In genomic region chr3L:4122185-4122767, dm6 we compare ENCODE assay signal across 1 fruit fly cellular context.
TF ChIP-seq lines count a peak whose summit lies in the region.

Gene Chd64, minus strand, starts transcription at chr3L:4122388.

TF ChIP-seq in whole organism, embryonic, 481 proteins besides CTCF, POLR2A, EP300 and RAD21 (continued from another document):
- peak; percentile 81 for TF ChIP-seq exex (tag; optimal IDR thresholded peaks at IDR 0.05; lab: Kevin White, UChicago)
- no peak for TF ChIP-seq CG2875 (GFP tag; optimal IDR thresholded peaks at IDR 0.05; lab: Kevin White, UChicago)
- peak; percentile 34 for TF ChIP-seq kay (GFP tag; optimal IDR thresholded peaks at IDR 0.05; lab: Kevin White, UChicago)
- TF ChIP-seq crol (GFP tag; IDR thresholded peaks at IDR 0.05; lab: Robert Waterston, UW): no peak; the same call in 1 of the 2 replicates
- peak; percentile 43 for TF ChIP-seq ftz-f1 (GFP tag; optimal IDR thresholded peaks at IDR 0.05; lab: Kevin White, UChicago)
- no peak for TF ChIP-seq Poxn (GFP tag; IDR thresholded peaks at IDR 0.05; lab: Robert Waterston, UW)
- no peak for TF ChIP-seq Hr39 (optimal IDR thresholded peaks at IDR 0.05; lab: Kevin White, UChicago)
- 0 out of 3 replicates have a peak, but pooled peaks have one; percentile 9 for TF ChIP-seq otp (GFP tag; IDR thresholded peaks at IDR 0.05; lab: Robert Waterston, UW)
- no peak for TF ChIP-seq Mad (GFP tag; optimal IDR thresholded peaks at IDR 0.05; lab: Kevin White, UChicago)
- TF ChIP-seq CG8359 (GFP tag; optimal IDR thresholded peaks at IDR 0.05; lab: Kevin White, UChicago; ENCODE audit: borderline replicate concordance): no peak
- TF ChIP-seq Hand (GFP tag; optimal IDR thresholded peaks at IDR 0.05; lab: Kevin White, UChicago): peak; percentile 68
- TF ChIP-seq CG12071 (GFP tag; optimal IDR thresholded peaks at IDR 0.05; lab: Kevin White, UChicago): peak; percentile 47
- no peak for TF ChIP-seq ERR (GFP tag; optimal IDR thresholded peaks at IDR 0.05; lab: Kevin White, UChicago)
- TF ChIP-seq CG16863 (GFP tag; optimal IDR thresholded peaks at IDR 0.05; lab: Kevin White, UChicago): no peak
- TF ChIP-seq CG30403 (GFP tag; optimal IDR thresholded peaks at IDR 0.05; lab: Kevin White, UChicago): peak; percentile 37
- peak; percentile 75 for TF ChIP-seq B-H2 (GFP tag; optimal IDR thresholded peaks at IDR 0.05; lab: Kevin White, UChicago)
- TF ChIP-seq CG10321 (GFP tag; IDR thresholded peaks at IDR 0.05; lab: Robert Waterston, UW): no peak
- TF ChIP-seq fd3F (GFP tag; optimal IDR thresholded peaks at IDR 0.05; lab: Kevin White, UChicago): peak; percentile 3
- no peak for TF ChIP-seq tll (GFP tag; optimal IDR thresholded peaks at IDR 0.05; lab: Kevin White, UChicago)
- 0 out of 3 replicates have a peak, but pooled peaks have one; percentile 20 for TF ChIP-seq CG16813 (GFP tag; IDR thresholded peaks at IDR 0.05; lab: Robert Waterston, UW; ENCODE audit: partially characterized antibody)
- no peak for TF ChIP-seq CG12942 (GFP tag; optimal IDR thresholded peaks at IDR 0.05; lab: Kevin White, UChicago)
- TF ChIP-seq Lhr (GFP tag; optimal IDR thresholded peaks at IDR 0.05; lab: Kevin White, UChicago): peak; percentile 0
- no peak for TF ChIP-seq Gug (GFP tag; IDR thresholded peaks at IDR 0.05; lab: Robert Waterston, UW)
- no peak for TF ChIP-seq da (GFP tag; optimal IDR thresholded peaks at IDR 0.05; lab: Kevin White, UChicago)
- TF ChIP-seq bab2 (GFP tag; optimal IDR thresholded peaks at IDR 0.05; lab: Kevin White, UChicago): no peak
- TF ChIP-seq CG10431 (GFP tag; optimal IDR thresholded peaks at IDR 0.05; lab: Kevin White, UChicago): no peak
- peak; percentile 74 for TF ChIP-seq CG15514 (GFP tag; optimal IDR thresholded peaks at IDR 0.05; lab: Kevin White, UChicago)
- no peak for TF ChIP-seq HmgD (GFP tag; optimal IDR thresholded peaks at IDR 0.05; lab: Kevin White, UChicago)
- peak; percentile 8 for TF ChIP-seq psq (GFP tag; optimal IDR thresholded peaks at IDR 0.05; lab: Kevin White, UChicago)
- TF ChIP-seq bsh (GFP tag; optimal IDR thresholded peaks at IDR 0.05; lab: Kevin White, UChicago): no peak
- TF ChIP-seq HmgZ (tag; optimal IDR thresholded peaks at IDR 0.05; lab: Kevin White, UChicago): peak; percentile 71
- peak; percentile 24 for TF ChIP-seq Ets97D (GFP tag; optimal IDR thresholded peaks at IDR 0.05; lab: Kevin White, UChicago)
- TF ChIP-seq Fer2 (tag; optimal IDR thresholded peaks at IDR 0.05; lab: Kevin White, UChicago): no peak
- TF ChIP-seq CG34422 (GFP tag; IDR thresholded peaks at IDR 0.05; lab: Robert Waterston, UW): peak; percentile 60; the same call in 1 of the 3 replicates
- TF ChIP-seq tap (tag; optimal IDR thresholded peaks at IDR 0.05; lab: Kevin White, UChicago): peak; percentile 12
- TF ChIP-seq Rx (GFP tag; IDR thresholded peaks at IDR 0.05; lab: Robert Waterston, UW): no peak
- TF ChIP-seq Opbp (GFP tag; IDR thresholded peaks at IDR 0.05; lab: Robert Waterston, UW; ENCODE audit: partially characterized antibody): peak; percentile 48; the same call in 1 of the 3 replicates
- no peak for TF ChIP-seq CG7839 (tag; optimal IDR thresholded peaks at IDR 0.05; lab: Kevin White, UChicago)
- peak; percentile 91; the same call in 3 of the 4 replicates for TF ChIP-seq chinmo (GFP tag; IDR thresholded peaks at IDR 0.05; lab: Robert Waterston, UW; ENCODE audit: partially characterized antibody)
- TF ChIP-seq Taf1 (GFP tag; IDR thresholded peaks at IDR 0.05; lab: Robert Waterston, UW): no peak
- TF ChIP-seq grn (GFP tag; optimal IDR thresholded peaks at IDR 0.05; lab: Kevin White, UChicago): peak; percentile 75
- TF ChIP-seq Ravus (GFP tag; IDR thresholded peaks at IDR 0.05; lab: Robert Waterston, UW): no peak
- peak; percentile 77 for TF ChIP-seq Dbx (GFP tag; IDR thresholded peaks at IDR 0.05; lab: Robert Waterston, UW)
- TF ChIP-seq Scr (GFP tag; IDR thresholded peaks at IDR 0.05; lab: Robert Waterston, UW; ENCODE audit: partially characterized antibody): no peak
- peak; percentile 6 for TF ChIP-seq CG18476 (GFP tag; optimal IDR thresholded peaks at IDR 0.05; lab: Kevin White, UChicago)
- TF ChIP-seq CG17328 (GFP tag; IDR thresholded peaks at IDR 0.05; lab: Robert Waterston, UW): peak; percentile 31; the same call in 1 of the 2 replicates
